Worm (Caenorhabditis elegans) whole organism, L4/young adult: ENCODE data around the gene fce-2.

Experiments used
- W03F9.2 ChIP-seq: fragments of 150-350 bp; optimal IDR thresholded peaks from 2 replicates; lab custom pipeline; 2014; ENCODE audit warnings: missing biosample characterization, missing genetic modification characterization
- dao-5 ChIP-seq: sonication (generic microtip); optimal IDR thresholded peaks from 2 replicates; lab custom pipeline; 2016; ENCODE audit warnings: missing genotype, missing genetic modification characterization, moderate library complexity, missing compliant biosample characterization
- him-1 ChIP-seq: sonication (generic microtip); optimal IDR thresholded peaks from 2 replicates; lab custom pipeline; 2016; ENCODE audit warnings: missing genotype, missing genetic modification reagents, missing genetic modification characterization, missing compliant biosample characterization

fce-2 gene

ce11 chrV:20453811-20454210 is 28.7 kb downstream of the fce-2 start, which contains the start of gene srd-70:
srd-70 (plus strand) TSS chrV:20454111.
- no peak for TF ChIP-seq him-1 (tag; lab: Kevin White, UChicago)
- no peak for TF ChIP-seq W03F9.2 (tag; lab: Kevin White, UChicago)
- no peak for TF ChIP-seq dao-5 (tag; lab: Kevin White, UChicago)

- TF ChIP-seq dao-5 (tag; lab: Kevin White, UChicago), result no peak
- TF ChIP-seq him-1 (tag; lab: Kevin White, UChicago), result no peak
- TF ChIP-seq W03F9.2 (tag; lab: Kevin White, UChicago), result no peak
These were observed 30.5 kb downstream of the fce-2 start for ce11 chrV:20455637-20456036.

- TF ChIP-seq him-1 (tag; lab: Kevin White, UChicago), result no peak
- TF ChIP-seq W03F9.2 (tag; lab: Kevin White, UChicago), result no peak
- no peak for TF ChIP-seq dao-5 (tag; lab: Kevin White, UChicago)
These were observed 32.1 kb downstream of the fce-2 start for ce11 chrV:20457155-20457554.

ce11 chrV:20460808-20461207 is 35.7 kb downstream of the fce-2 start, which contains the start of gene B0250.18:
B0250.18 (minus strand) TSS chrV:20460908.
- no peak for TF ChIP-seq dao-5 (tag; lab: Kevin White, UChicago)
- no peak for TF ChIP-seq W03F9.2 (tag; lab: Kevin White, UChicago)
- TF ChIP-seq him-1 (tag; lab: Kevin White, UChicago), result no peak

- TF ChIP-seq dao-5 (tag; lab: Kevin White, UChicago), result no peak
- no peak for TF ChIP-seq him-1 (tag; lab: Kevin White, UChicago)
- no peak for TF ChIP-seq W03F9.2 (tag; lab: Kevin White, UChicago)
These were observed 39.7 kb downstream of the fce-2 start for ce11 chrV:20464778-20465177.

- TF ChIP-seq dao-5 (tag; lab: Kevin White, UChicago) (no peak), him-1 (tag; lab: Kevin White, UChicago) (no peak), W03F9.2 (tag; lab: Kevin White, UChicago) (no peak)
These were observed 45.3 kb downstream of the fce-2 start, which contains the start of gene B0250.8 for ce11 chrV:20470385-20470784. B0250.8 (minus strand) TSS chrV:20470485.

ce11 chrV:20475029-20475428 is 49.9 kb downstream of the fce-2 start:
- TF ChIP-seq W03F9.2 (tag; lab: Kevin White, UChicago), result no peak

ce11 chrV:20475830-20476229 is 50.7 kb downstream of the fce-2 start, which contains the start of gene B0250.7:
B0250.7 (minus strand) TSS chrV:20476061.
- TF ChIP-seq dao-5 (tag; lab: Kevin White, UChicago), result no peak
- no peak for TF ChIP-seq W03F9.2 (tag; lab: Kevin White, UChicago)
- no peak for TF ChIP-seq him-1 (tag; lab: Kevin White, UChicago)

- TF ChIP-seq W03F9.2 (tag; lab: Kevin White, UChicago) (no peak), him-1 (tag; lab: Kevin White, UChicago) (no peak), dao-5 (tag; lab: Kevin White, UChicago) (no peak)
These were observed 51.4 kb downstream of the fce-2 start for ce11 chrV:20476514-20476913.

ce11 chrV:20476981-20477380 is 51.9 kb downstream of the fce-2 start:
- TF ChIP-seq dao-5 (tag; lab: Kevin White, UChicago) (no peak), W03F9.2 (tag; lab: Kevin White, UChicago) (no peak), him-1 (tag; lab: Kevin White, UChicago) (no peak)

ce11 chrV:20479013-20479739 is 54.1 kb downstream of the fce-2 start, which contains the start of the genes calf-1 and rpl-2:
calf-1 (minus strand) TSS chrV:20479089.
rpl-2 (plus strand) TSS chrV:20479689.
- TF ChIP-seq W03F9.2 (tag; lab: Kevin White, UChicago) (peak; percentile 33), dao-5 (tag; lab: Kevin White, UChicago) (no peak)

- TF ChIP-seq W03F9.2 (tag; lab: Kevin White, UChicago), result no peak
- no peak for TF ChIP-seq dao-5 (tag; lab: Kevin White, UChicago)
- no peak for TF ChIP-seq him-1 (tag; lab: Kevin White, UChicago)
These were observed 55.7 kb downstream of the fce-2 start for ce11 chrV:20480790-20481189.
